Worm (Caenorhabditis elegans): Measurements from ENCODE around the gene srt-65.

srt-65 gene

DNA sequence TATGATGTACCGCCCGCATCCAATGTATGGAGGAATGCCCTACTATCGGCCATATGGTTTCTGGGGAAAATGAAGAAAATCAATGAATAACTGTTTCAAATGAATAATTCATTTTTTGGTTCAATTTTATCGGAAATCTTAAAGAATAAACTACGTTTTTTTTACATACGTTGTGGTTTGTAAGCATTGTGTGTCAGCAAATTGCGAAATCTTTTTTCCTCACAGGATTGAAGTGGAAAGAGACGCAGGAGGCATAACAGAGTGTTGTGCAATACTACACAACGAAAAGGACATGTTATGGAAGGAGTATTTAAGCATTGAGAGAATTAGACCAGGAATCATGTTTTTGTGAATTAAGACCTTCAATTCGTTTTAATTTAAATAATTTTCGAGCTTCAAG is 41.4 kb downstream of the srt-65 start:
- no peak for TF ChIP-seq ceh-43 (GFP tag; optimal IDR thresholded peaks at IDR 0.05)
- TF ChIP-seq ceh-39 (tag; optimal IDR thresholded peaks at IDR 0.05): no peak
- TF ChIP-seq zip-8 (tag; optimal IDR thresholded peaks at IDR 0.05): no peak
- TF ChIP-seq unc-120 (tag; optimal IDR thresholded peaks at IDR 0.05; ENCODE audit: poor library complexity, severe bottlenecking): no peak
- no peak for TF ChIP-seq nhr-12 (tag; optimal IDR thresholded peaks at IDR 0.05)
- no peak for TF ChIP-seq flh-1 (GFP tag; optimal IDR thresholded peaks at IDR 0.05)
- TF ChIP-seq lin-32 (GFP tag; optimal IDR thresholded peaks at IDR 0.05): no peak
- no peak for TF ChIP-seq pha-4 (tag; optimal IDR thresholded peaks at IDR 0.05)
- TF ChIP-seq blmp-1 (tag; optimal IDR thresholded peaks at IDR 0.05): no peak
- no peak for TF ChIP-seq tbx-8 (GFP tag; optimal IDR thresholded peaks at IDR 0.05)
- no peak for TF ChIP-seq nhr-2 (tag; optimal IDR thresholded peaks at IDR 0.05)
- no peak for TF ChIP-seq lin-13 (tag; optimal IDR thresholded peaks at IDR 0.05)

DNA sequence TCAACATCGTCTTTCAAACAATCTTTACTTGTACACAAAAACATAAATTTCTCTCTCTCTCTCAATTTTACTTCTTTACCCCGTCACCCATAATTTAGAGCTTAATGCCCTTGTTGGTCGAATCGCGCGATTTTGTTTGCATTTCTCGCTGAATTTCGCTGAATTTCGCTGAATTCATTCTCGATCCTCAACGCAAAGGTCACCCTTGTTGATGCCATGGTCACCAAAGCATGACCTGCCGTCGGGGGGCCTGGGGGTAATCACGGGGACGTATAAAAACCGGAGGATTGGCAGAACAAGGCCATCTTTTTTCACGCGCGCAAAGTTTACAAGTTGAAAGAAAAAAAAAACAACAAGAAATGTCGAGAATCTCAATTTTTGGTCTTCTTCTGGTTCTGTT is 42.7 kb downstream of the srt-65 start, which contains the start of gene F14F9.8:
F14F9.8 (plus strand) TSS at position 301 of the 400 bp plus-strand sequence.
- TF ChIP-seq nhr-237 (tag; optimal IDR thresholded peaks at IDR 0.05): no peak
- TF ChIP-seq mls-2 (tag; optimal IDR thresholded peaks at IDR 0.05): no peak
- TF ChIP-seq nhr-76 (tag; optimal IDR thresholded peaks at IDR 0.05): no peak
- no peak for TF ChIP-seq unc-39 (tag; optimal IDR thresholded peaks at IDR 0.05)
- no peak for TF ChIP-seq drap-1 (GFP tag; optimal IDR thresholded peaks at IDR 0.05)
- TF ChIP-seq elt-1 (tag; optimal IDR thresholded peaks at IDR 0.05; ENCODE audit: borderline replicate concordance, insufficient read depth): no peak
- TF ChIP-seq M03D4.4 (tag; optimal IDR thresholded peaks at IDR 0.05): no peak
- no peak for TF ChIP-seq snpc-4 (tag; optimal IDR thresholded peaks at IDR 0.05)
- no peak for TF ChIP-seq unc-120 (tag; optimal IDR thresholded peaks at IDR 0.05; ENCODE audit: poor library complexity, severe bottlenecking)
- TF ChIP-seq ceh-43 (GFP tag; optimal IDR thresholded peaks at IDR 0.05): no peak
- no peak for TF ChIP-seq cnd-1 (tag; optimal IDR thresholded peaks at IDR 0.05)
- no peak for TF ChIP-seq nhr-28 (tag; optimal IDR thresholded peaks at IDR 0.05)

DNA sequence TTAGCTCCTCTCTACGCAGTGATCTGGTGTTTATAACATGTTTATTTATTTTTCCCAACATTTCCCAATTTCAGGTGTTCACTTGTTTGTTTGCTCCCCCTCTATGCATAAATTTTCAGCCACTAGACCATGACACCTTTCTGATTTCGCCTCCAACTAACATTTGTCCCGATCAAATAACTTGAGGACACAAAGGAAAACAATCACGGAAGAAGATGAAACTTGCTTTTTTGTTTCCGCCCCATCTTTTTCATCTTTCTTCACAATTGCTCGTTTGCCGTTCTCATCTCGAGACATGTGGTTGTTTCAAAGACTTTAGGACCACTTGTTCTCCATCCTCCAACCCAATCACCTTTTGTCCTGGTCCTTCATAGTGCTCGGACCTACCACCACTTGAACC is 45.9 kb downstream of the srt-65 start, which contains the start of gene F14F9.5:
F14F9.5 (plus strand) TSS at position 301 of the 400 bp plus-strand sequence.
- TF ChIP-seq bed-3 (GFP tag; optimal IDR thresholded peaks at IDR 0.05) (no peak), mep-1 (tag; optimal IDR thresholded peaks at IDR 0.05) (no peak), elt-1 (tag; optimal IDR thresholded peaks at IDR 0.05; ENCODE audit: borderline replicate concordance, insufficient read depth) (no peak), elt-3 (tag; optimal IDR thresholded peaks at IDR 0.05) (no peak), nhr-76 (tag; optimal IDR thresholded peaks at IDR 0.05) (no peak), sem-2 (GFP tag; optimal IDR thresholded peaks at IDR 0.05) (no peak), ham-2 (GFP tag; optimal IDR thresholded peaks at IDR 0.05) (no peak), ces-1 (GFP tag; optimal IDR thresholded peaks at IDR 0.05) (no peak), ceh-39 (tag; optimal IDR thresholded peaks at IDR 0.05) (no peak), nhr-28 (tag; optimal IDR thresholded peaks at IDR 0.05) (no peak), nhr-12 (tag; optimal IDR thresholded peaks at IDR 0.05) (no peak), ceh-83 (GFP tag; optimal IDR thresholded peaks at IDR 0.05) (no peak), unc-39 (tag; optimal IDR thresholded peaks at IDR 0.05) (no peak), lin-13 (tag; optimal IDR thresholded peaks at IDR 0.05) (no peak), hlh-1 (tag; optimal IDR thresholded peaks at IDR 0.05) (no peak), M03D4.4 (tag; optimal IDR thresholded peaks at IDR 0.05) (no peak), tbx-8 (GFP tag; optimal IDR thresholded peaks at IDR 0.05) (no peak)
